Worm (Caenorhabditis elegans) whole organism, L4 larva: ENCODE measurements around the gene nlp-35.

Source experiments
- F49E8.2 ChIP-seq: sonication (generic microtip); optimal IDR thresholded peaks from 2 replicates; lab custom pipeline; 2016; ENCODE audit warnings: missing compliant biosample characterization, mild to moderate bottlenecking, missing genetic modification characterization, borderline replicate concordance
- T20F7.1 ChIP-seq: fragments of 200-800 bp; sonication (Bioruptor generic); optimal IDR thresholded peaks from 2 replicates; lab custom pipeline; 2018; ENCODE audit warnings: mild to moderate bottlenecking, missing genetic modification characterization, missing compliant biosample characterization
- Y105C5A.15 ChIP-seq: fragments of 200-800 bp; sonication (Bioruptor generic); IDR thresholded peaks from 2 replicates; pipeline ENCODE4 v1.3.6; 2022; ENCODE audit warnings: missing genetic modification characterization, missing compliant biosample characterization
- Y75B8A.6 ChIP-seq: fragments of 200-800 bp; sonication (Bioruptor generic); IDR thresholded peaks from 2 replicates; pipeline ENCODE4 v1.3.6; 2022; ENCODE audit warnings: missing genetic modification reagents, missing genetic modification characterization, missing compliant biosample characterization
- ZK546.5 ChIP-seq, 2 experiments: sonication (generic microtip); optimal IDR thresholded peaks; 2 replicates each; lab custom pipeline; 2017; ENCODE audit warnings: missing biosample characterization in 2 of 2, missing genetic modification characterization in 2 of 2
- aha-1 ChIP-seq: fragments of 150-350 bp; peaks from one replicate; lab custom pipeline; 2014; ENCODE audit warnings: missing biosample characterization, missing genetic modification characterization
- arid-1 ChIP-seq: fragments of 200-800 bp; sonication (Bioruptor generic); conservative IDR thresholded peaks from 2 replicates; pipeline ENCODE4 v1.3.6; 2022; ENCODE audit warnings: missing genetic modification reagents, missing genetic modification characterization, missing compliant biosample characterization
- ces-1 ChIP-seq: fragments of 150-350 bp; sonication (generic microtip); optimal IDR thresholded peaks from 4 replicates; lab custom pipeline; 2014; ENCODE audit warnings: missing biosample characterization, missing genetic modification reagents, missing genetic modification characterization
- ctbp-1 ChIP-seq: fragments of 200-800 bp; sonication (Bioruptor generic); IDR thresholded peaks from 2 replicates; pipeline ENCODE4 v1.3.6; 2022; ENCODE audit warnings: missing genetic modification reagents, missing genetic modification characterization, missing compliant biosample characterization
- daf-12 ChIP-seq: fragments of 150-350 bp; optimal IDR thresholded peaks from 2 replicates; lab custom pipeline; 2014; ENCODE audit warnings: missing biosample characterization, missing genetic modification reagents, missing genetic modification characterization
- daf-16 ChIP-seq, 3 experiments: sonication (generic microtip); optimal IDR thresholded peaks; 2 replicates each; lab custom pipeline; 2016 to 2017; ENCODE audit warnings: missing genetic modification characterization in 3 of 3, missing genetic modification reagents in 3 of 3, mild to moderate bottlenecking in 2 of 3, missing compliant biosample characterization in 2 of 3, missing biosample characterization in 1 of 3, moderate library complexity in 1 of 3
- dmd-6 ChIP-seq: fragments of 200-800 bp; sonication (Bioruptor generic); IDR thresholded peaks from 2 replicates; pipeline ENCODE4 v1.3.6; 2022; ENCODE audit warnings: missing genetic modification reagents, missing genetic modification characterization, missing compliant biosample characterization
- dpl-1 ChIP-seq: fragments of 150-350 bp; optimal IDR thresholded peaks from 2 replicates; lab custom pipeline; 2014; ENCODE audit warnings: missing biosample characterization, missing genetic modification reagents, missing genetic modification characterization
- fos-1 ChIP-seq: fragments of 150-350 bp; optimal IDR thresholded peaks from 2 replicates; lab custom pipeline; 2014; ENCODE audit warnings: missing biosample characterization, missing genetic modification characterization
- hif-1 ChIP-seq, 2 experiments: sonication (generic microtip); optimal IDR thresholded peaks; 2 replicates each; lab custom pipeline; 2016 to 2017; ENCODE audit warnings: missing compliant biosample characterization in 2 of 2, missing genetic modification characterization in 2 of 2, missing genetic modification reagents in 2 of 2, missing genotype in 2 of 2, mild to moderate bottlenecking in 1 of 2
- hlh-11 ChIP-seq: fragments of 200-800 bp; sonication (Bioruptor generic); optimal IDR thresholded peaks from 2 replicates; lab custom pipeline; 2018; ENCODE audit warnings: mild to moderate bottlenecking, missing genetic modification characterization, missing compliant biosample characterization
- hlh-30 ChIP-seq: sonication (generic microtip); optimal IDR thresholded peaks from 2 replicates; lab custom pipeline; 2017; ENCODE audit warnings: antibody characterized with exemption, mild to moderate bottlenecking, missing genetic modification characterization, missing compliant biosample characterization; ENCODE audit not compliant: insufficient read depth
- hmg-1.1 ChIP-seq: fragments of 200-800 bp; sonication (Bioruptor generic); IDR thresholded peaks from 2 replicates; pipeline ENCODE4 v1.3.6; 2022; ENCODE audit warnings: missing genetic modification reagents, missing genetic modification characterization, missing compliant biosample characterization
- lin-13 ChIP-seq: fragments of 150-350 bp; optimal IDR thresholded peaks from 2 replicates; lab custom pipeline; 2014; ENCODE audit warnings: missing biosample characterization, missing genetic modification reagents, missing genetic modification characterization
- lin-38 ChIP-seq: fragments of 200-800 bp; sonication (Bioruptor generic); IDR thresholded peaks from 2 replicates; pipeline ENCODE4 v1.3.6; 2022; ENCODE audit warnings: missing genetic modification reagents, missing genetic modification characterization, missing compliant biosample characterization
- lsy-2 ChIP-seq, 2 experiments: fragments of 150-350 bp in 1 of 2; sonication (generic microtip) in 1 of 2; optimal IDR thresholded peaks; 2 replicates each; lab custom pipeline; 2014 to 2017; ENCODE audit warnings: missing biosample characterization in 2 of 2, missing genetic modification characterization in 2 of 2
- madf-5 ChIP-seq, 2 experiments: fragments of 200-800 bp; sonication (Bioruptor generic); IDR thresholded peaks; 2 replicates each; pipeline ENCODE4 v1.3.6; 2022; ENCODE audit warnings: missing compliant biosample characterization in 2 of 2, missing genetic modification characterization in 2 of 2
- mdl-1 ChIP-seq, 2 experiments: fragments of 150-350 bp in 1 of 2; sonication (generic microtip) in 1 of 2; optimal IDR thresholded peaks; 2 replicates each; lab custom pipeline; 2014 to 2017; ENCODE audit warnings: missing biosample characterization in 2 of 2, missing genetic modification characterization in 2 of 2
- mep-1 ChIP-seq: fragments of 150-350 bp; sonication (generic microtip); optimal IDR thresholded peaks from 3 replicates; lab custom pipeline; 2014; ENCODE audit warnings: missing biosample characterization, missing genetic modification characterization
- mes-2 ChIP-seq: sonication (generic microtip); optimal IDR thresholded peaks from 2 replicates; lab custom pipeline; 2016; ENCODE audit warnings: missing genotype, mild to moderate bottlenecking, missing genetic modification characterization, missing compliant biosample characterization; ENCODE audit not compliant: poor library complexity, severe bottlenecking
- mxl-3 ChIP-seq: fragments of 200-800 bp; sonication (Bioruptor generic); optimal IDR thresholded peaks from 2 replicates; lab custom pipeline; 2018; ENCODE audit warnings: mild to moderate bottlenecking, missing genetic modification characterization, missing compliant biosample characterization
- nhr-10 ChIP-seq: fragments of 150-350 bp; optimal IDR thresholded peaks from 2 replicates; lab custom pipeline; 2014; ENCODE audit warnings: missing biosample characterization, missing genetic modification characterization
- nhr-102 ChIP-seq: sonication (generic microtip); optimal IDR thresholded peaks from 2 replicates; lab custom pipeline; 2016; ENCODE audit warnings: mild to moderate bottlenecking, missing genetic modification characterization, moderate library complexity, missing compliant biosample characterization
- nhr-48 ChIP-seq: sonication (generic microtip); optimal IDR thresholded peaks from 2 replicates; lab custom pipeline; 2016; ENCODE audit warnings: mild to moderate bottlenecking, missing genetic modification characterization, missing compliant biosample characterization
- nhr-6 ChIP-seq: fragments of 150-350 bp; optimal IDR thresholded peaks from 2 replicates; lab custom pipeline; 2014; ENCODE audit warnings: missing biosample characterization, missing genetic modification characterization
- pha-4 ChIP-seq, 2 experiments: fragments of 150-350 bp in 1 of 2; fragments of 200-800 bp in 1 of 2; sonication (Bioruptor generic) in 1 of 2; IDR thresholded peaks in 1 of 2; optimal IDR thresholded peaks in 1 of 2; 2 replicates each; pipeline versions ENCODE4 v1.3.6 to Lab custom; 2014 to 2022; ENCODE audit warnings: missing genetic modification characterization in 2 of 2, missing genetic modification reagents in 2 of 2, missing biosample characterization in 1 of 2, missing compliant biosample characterization in 1 of 2
- php-3 ChIP-seq: fragments of 200-800 bp; sonication (Bioruptor generic); IDR thresholded peaks from 2 replicates; pipeline ENCODE4 v1.3.6; 2022; ENCODE audit warnings: missing genetic modification reagents, missing genetic modification characterization, missing compliant biosample characterization
- pqm-1 ChIP-seq: sonication (generic microtip); optimal IDR thresholded peaks from 2 replicates; lab custom pipeline; 2017; ENCODE audit warnings: missing biosample characterization, missing genetic modification characterization
- rbr-2 ChIP-seq: sonication (generic microtip); optimal IDR thresholded peaks from 2 replicates; lab custom pipeline; 2016; ENCODE audit warnings: missing genotype, missing genetic modification characterization, missing compliant biosample characterization
- saeg-2 ChIP-seq: fragments of 200-800 bp; sonication (Bioruptor generic); IDR thresholded peaks from 2 replicates; pipeline ENCODE4 v1.3.6; 2022; ENCODE audit warnings: missing genetic modification reagents, missing genetic modification characterization, missing compliant biosample characterization
- sdz-12 ChIP-seq: fragments of 200-800 bp; sonication (Bioruptor generic); optimal IDR thresholded peaks from 2 replicates; lab custom pipeline; 2018; ENCODE audit warnings: mild to moderate bottlenecking, missing genetic modification characterization, missing compliant biosample characterization
- set-16 ChIP-seq: fragments of 200-800 bp; sonication (Bioruptor generic); IDR thresholded peaks from 2 replicates; pipeline ENCODE4 v1.3.6; 2022; ENCODE audit warnings: missing genetic modification reagents, missing genetic modification characterization, missing compliant biosample characterization
- snpc-1.2 ChIP-seq: fragments of 200-800 bp; sonication (Bioruptor generic); IDR thresholded peaks from 2 replicates; pipeline ENCODE4 v1.3.6; 2022; ENCODE audit warnings: missing genetic modification reagents, missing genetic modification characterization, missing compliant biosample characterization
- snpc-4 ChIP-seq: fragments of 150-350 bp; optimal IDR thresholded peaks from 2 replicates; lab custom pipeline; 2014; ENCODE audit warnings: missing biosample characterization, missing genetic modification characterization
- spr-1 ChIP-seq: sonication (generic microtip); optimal IDR thresholded peaks from 2 replicates; lab custom pipeline; 2016; ENCODE audit warnings: mild to moderate bottlenecking, missing genetic modification characterization, missing compliant biosample characterization
- spr-3 ChIP-seq: fragments of 200-800 bp; sonication (Bioruptor generic); optimal IDR thresholded peaks from 2 replicates; lab custom pipeline; 2018; ENCODE audit warnings: mild to moderate bottlenecking, missing genetic modification characterization, missing compliant biosample characterization
- tra-1 ChIP-seq: fragments of 200-800 bp; sonication (Bioruptor generic); IDR thresholded peaks from 2 replicates; pipeline ENCODE4 v1.3.6; 2022; ENCODE audit warnings: missing genetic modification reagents, missing genetic modification characterization, missing compliant biosample characterization
- unc-130 ChIP-seq: sonication (generic microtip); optimal IDR thresholded peaks from 2 replicates; lab custom pipeline; 2016; ENCODE audit warnings: missing genetic modification reagents, missing genetic modification characterization, missing compliant biosample characterization
- vab-7 ChIP-seq: fragments of 200-800 bp; sonication (Bioruptor generic); IDR thresholded peaks from 2 replicates; pipeline ENCODE4 v1.3.6; 2022; ENCODE audit warnings: missing genetic modification reagents, missing genetic modification characterization, missing compliant biosample characterization
- zip-2 ChIP-seq: fragments of 150-350 bp; optimal IDR thresholded peaks from 2 replicates; lab custom pipeline; 2014; ENCODE audit warnings: missing biosample characterization, missing genetic modification characterization

nlp-35 gene

ce11 chrIV:9511640-9512039, 7.1 kb downstream of the nlp-35 start:
- TF ChIP-seq vab-7 (no peak), mxl-3 (no peak), tra-1 (GFP tag; lab: Robert Waterston, UW) (no peak), daf-16 (GFP tag; optimal IDR thresholded peaks at IDR 0.05; lab: Kevin White, UChicago) (no peak), daf-16 (tag; optimal IDR thresholded peaks at IDR 0.05; lab: Kevin White, UChicago) (peak; percentile 85), snpc-1.2 (0 out of 2 replicates have a peak, but pooled peaks have one; percentile 6), mes-2 (tag; lab: Kevin White, UChicago) (peak; percentile 54), php-3 (GFP tag; lab: Robert Waterston, UW) (peak; percentile 43; the same call in 1 of the 2 replicates), pqm-1 (tag; lab: Kevin White, UChicago) (peak; percentile 8), lsy-2 (tag; optimal IDR thresholded peaks at IDR 0.05; lab: Kevin White, UChicago) (no peak), lin-38 (peak; percentile 2; the same call in 1 of the 2 replicates), aha-1 (tag; lab: Kevin White, UChicago) (peak; percentile 99), nhr-102 (tag; lab: Kevin White, UChicago) (peak; percentile 36), hlh-11 (tag; lab: Kevin White, UChicago) (peak; percentile 19)

DNA sequence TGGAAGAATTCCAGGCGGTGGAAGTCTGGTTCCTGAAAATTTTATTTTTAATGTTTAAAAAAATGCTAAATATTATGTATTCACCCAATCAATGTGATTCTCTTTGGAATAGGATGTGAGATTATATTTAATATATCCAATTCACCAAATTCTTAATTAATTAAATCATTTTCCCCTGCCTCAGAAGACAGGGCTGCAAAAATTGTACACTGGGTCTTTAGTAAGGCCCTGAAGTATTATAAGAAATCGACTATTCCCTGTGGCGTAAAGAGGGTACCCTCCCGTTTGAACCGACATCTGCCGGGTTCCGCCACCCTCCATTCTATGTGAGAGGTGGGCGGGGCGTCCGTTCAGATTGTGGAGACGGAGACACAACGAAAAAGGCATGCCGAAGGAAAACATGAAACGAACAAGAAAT, 7.5 kb downstream of the nlp-35 start:
- TF ChIP-seq arid-1 (GFP tag; lab: Robert Waterston, UW) = peak; percentile 61; the same call in 1 of the 2 replicates
- no peak for TF ChIP-seq madf-5 (GFP tag; IDR thresholded peaks at IDR 0.05; lab: Robert Waterston, UW)
- peak; percentile 65 for TF ChIP-seq hlh-11 (tag; lab: Kevin White, UChicago)
- TF ChIP-seq nhr-6 (tag; lab: Kevin White, UChicago) = peak; percentile 66
- peak; percentile 65 for TF ChIP-seq T20F7.1 (GFP tag; lab: Kevin White, UChicago)
- TF ChIP-seq set-16 = peak; percentile 48; the same call in 1 of the 2 replicates
- peak; percentile 33 to 73 for TF ChIP-seq lsy-2 (tag; optimal IDR thresholded peaks at IDR 0.05; lab: Kevin White, UChicago)
- TF ChIP-seq snpc-4 (tag; lab: Kevin White, UChicago) = peak; percentile 95
- TF ChIP-seq nhr-10 (tag; lab: Kevin White, UChicago) = peak; percentile 37
- peak; percentile 59 for TF ChIP-seq spr-3 (GFP tag; lab: Kevin White, UChicago)
- TF ChIP-seq fos-1 (tag; lab: Kevin White, UChicago) = no peak
- TF ChIP-seq mep-1 (tag; lab: Kevin White, UChicago) = peak; percentile 90
- peak; percentile 74 for TF ChIP-seq rbr-2 (tag; lab: Kevin White, UChicago)
- peak in 1 of 2 experiments; percentile 71 for TF ChIP-seq mdl-1 (tag; optimal IDR thresholded peaks at IDR 0.05; lab: Kevin White, UChicago)
- peak; percentile 74 for TF ChIP-seq nhr-48 (tag; lab: Kevin White, UChicago)
- TF ChIP-seq ZK546.5 (tag; optimal IDR thresholded peaks at IDR 0.05; lab: Kevin White, UChicago) = no peak
- peak; percentile 39 for TF ChIP-seq zip-2 (tag; lab: Kevin White, UChicago)
- no peak for TF ChIP-seq Y75B8A.6 (GFP tag; lab: Robert Waterston, UW)
- peak; percentile 90 for TF ChIP-seq mes-2 (tag; lab: Kevin White, UChicago)
- TF ChIP-seq pha-4 (GFP tag; IDR thresholded peaks at IDR 0.05; lab: Robert Waterston, UW) = peak; percentile 56; the same call in 1 of the 2 replicates
- TF ChIP-seq pha-4 (tag; optimal IDR thresholded peaks at IDR 0.05; lab: Kevin White, UChicago) = no peak
- peak; percentile 46 for TF ChIP-seq dmd-6
- TF ChIP-seq sdz-12 (GFP tag; lab: Kevin White, UChicago) = peak; percentile 75
- TF ChIP-seq lin-13 (GFP tag; lab: Kevin White, UChicago) = peak; percentile 11
- TF ChIP-seq ctbp-1 (GFP tag; lab: Robert Waterston, UW) = no peak; the same call in none of the 2 replicates
- peak; percentile 41 for TF ChIP-seq dpl-1
- TF ChIP-seq hif-1 (tag; optimal IDR thresholded peaks at IDR 0.05; lab: Kevin White, UChicago) = peak in 1 of 2 experiments; percentile 48
- no peak for TF ChIP-seq daf-12 (tag; lab: Kevin White, UChicago)
- TF ChIP-seq saeg-2 (GFP tag; lab: Robert Waterston, UW) = 0 out of 2 replicates have a peak, but pooled peaks have one; percentile 7
- no peak for TF ChIP-seq unc-130
- TF ChIP-seq hlh-30 (tag; lab: Kevin White, UChicago) = peak; percentile 66
- peak; percentile 76 for TF ChIP-seq lin-38
- TF ChIP-seq ces-1 (GFP tag; lab: Kevin White, UChicago) = peak; percentile 62
- TF ChIP-seq nhr-102 (tag; lab: Kevin White, UChicago) = peak; percentile 67
- peak; percentile 62 for TF ChIP-seq hmg-1.1 (GFP tag; lab: Robert Waterston, UW)
- TF ChIP-seq aha-1 (tag; lab: Kevin White, UChicago) = no peak
- TF ChIP-seq Y105C5A.15 (GFP tag; lab: Robert Waterston, UW) = 0 out of 2 replicates have a peak, but pooled peaks have one; percentile 13
- TF ChIP-seq spr-1 (tag; lab: Kevin White, UChicago) = peak; percentile 27
- TF ChIP-seq F49E8.2 (tag; lab: Kevin White, UChicago) = peak; percentile 62
- TF ChIP-seq daf-16 (GFP tag; optimal IDR thresholded peaks at IDR 0.05; lab: Kevin White, UChicago) = peak; percentile 5 to 13
- TF ChIP-seq daf-16 (tag; optimal IDR thresholded peaks at IDR 0.05; lab: Kevin White, UChicago) = peak; percentile 25
